Fruit fly (Drosophila melanogaster): ENCODE measurements around the gene Ssadh.
A peak's percentile ranks its signal among the peaks of the same experiment; 100 is the strongest.

DNA sequence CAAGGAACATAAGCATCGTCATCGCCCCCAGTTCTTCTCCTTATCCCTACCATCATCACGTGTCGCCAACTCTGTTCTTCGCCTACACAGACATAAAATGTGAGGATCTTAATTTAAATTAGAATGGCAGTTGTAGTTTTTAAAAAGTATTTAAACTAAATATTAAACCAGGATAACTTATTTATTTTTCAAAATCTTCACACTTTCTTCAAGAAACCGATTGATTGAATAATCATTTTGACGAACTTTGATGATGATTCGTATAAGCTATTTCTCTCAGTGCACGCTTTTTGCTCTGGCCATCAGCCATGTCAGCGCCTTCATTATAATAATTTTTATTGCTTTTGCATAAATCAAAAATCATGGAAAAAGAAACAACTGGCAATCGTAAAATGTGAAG lies 12.2 kb upstream of the Ssadh start:
- no peak for TF ChIP-seq dl (GFP tag; optimal IDR thresholded peaks at IDR 0.05; ENCODE audit: insufficient read depth in 1 of 2, partially characterized antibody in 2 of 2)
- TF ChIP-seq Mio (GFP tag; optimal IDR thresholded peaks at IDR 0.05) = no peak
- peak in 1 of 2 experiments; percentile 78 for TF ChIP-seq foxo (GFP tag; optimal IDR thresholded peaks at IDR 0.05)
- TF ChIP-seq Sp1 (GFP tag; optimal IDR thresholded peaks at IDR 0.05) = peak; percentile 67
- TF ChIP-seq usp (GFP tag; optimal IDR thresholded peaks at IDR 0.05) = no peak
- no peak for TF ChIP-seq Abd-B (GFP tag; optimal IDR thresholded peaks at IDR 0.05)
- TF ChIP-seq OdsH (GFP tag; optimal IDR thresholded peaks at IDR 0.05) = peak; percentile 57
- TF ChIP-seq psq (GFP tag; optimal IDR thresholded peaks at IDR 0.05) = peak; percentile 76
- no peak for TF ChIP-seq N (GFP tag; optimal IDR thresholded peaks at IDR 0.05)
- no peak for TF ChIP-seq Hr78 (GFP tag; optimal IDR thresholded peaks at IDR 0.05)
- peak; percentile 29 for TF ChIP-seq Jra (GFP tag; optimal IDR thresholded peaks at IDR 0.05)

All from whole organism, wandering third instar larva.